Worm (Caenorhabditis elegans) whole organism, L3 larva: ENCODE data around the gene F45E12.5.

ENCODE experiments used
- daf-12 ChIP-seq: fragments of 150-350 bp; optimal IDR thresholded peaks from 2 replicates; lab custom pipeline; 2014; ENCODE audit warnings: missing biosample characterization, missing genetic modification reagents, missing genetic modification characterization
- egl-5 ChIP-seq: fragments of 150-350 bp; optimal IDR thresholded peaks from 2 replicates; lab custom pipeline; 2017; ENCODE audit warnings: missing biosample characterization, missing genetic modification reagents, missing genetic modification characterization, inconsistent platforms
- mdl-1 ChIP-seq: fragments of 150-350 bp; optimal IDR thresholded peaks from 2 replicates; lab custom pipeline; 2014; ENCODE audit warnings: missing biosample characterization, missing genetic modification characterization
- nhr-12 ChIP-seq: fragments of 150-350 bp; optimal IDR thresholded peaks from 2 replicates; lab custom pipeline; 2014; ENCODE audit warnings: missing biosample characterization, missing genetic modification characterization
- sea-2 ChIP-seq: fragments of 150-350 bp; sonication (generic microtip); optimal IDR thresholded peaks from 4 replicates; lab custom pipeline; 2014; ENCODE audit warnings: missing biosample characterization, missing genetic modification reagents, missing genetic modification characterization
- skn-1 ChIP-seq: fragments of 150-350 bp; optimal IDR thresholded peaks from 2 replicates; lab custom pipeline; 2014; ENCODE audit warnings: missing biosample characterization, missing genetic modification characterization
- unc-39 ChIP-seq: sonication (generic microtip); optimal IDR thresholded peaks from 4 replicates; lab custom pipeline; 2017; ENCODE audit warnings: missing biosample characterization, missing genetic modification characterization
- unc-62 ChIP-seq: fragments of 150-350 bp; sonication (generic microtip); optimal IDR thresholded peaks from 4 replicates; lab custom pipeline; 2014; ENCODE audit warnings: missing biosample characterization, missing genetic modification reagents, missing genetic modification characterization
- ztf-4 ChIP-seq: fragments of 150-350 bp; optimal IDR thresholded peaks from 2 replicates; lab custom pipeline; 2014; ENCODE audit warnings: missing biosample characterization, missing genetic modification characterization

DNA sequence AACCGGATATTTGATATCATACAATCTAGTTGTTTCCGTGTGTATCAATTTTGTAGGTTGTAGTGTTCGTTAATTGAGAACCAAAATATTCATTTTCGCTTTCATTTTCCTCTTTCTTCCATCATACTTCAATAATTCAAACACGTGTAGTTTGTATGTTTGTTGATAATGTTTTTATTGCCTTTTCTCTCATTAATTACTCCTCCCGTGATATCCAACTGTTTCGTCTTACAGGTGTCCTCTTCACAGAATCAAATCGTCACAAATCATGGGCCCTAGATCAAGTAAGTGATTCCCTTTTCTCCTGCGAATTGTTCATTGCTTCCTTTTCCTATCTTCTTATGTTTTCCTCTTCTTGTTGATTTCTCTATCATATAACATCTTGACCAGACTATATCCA lies 29.1 kb upstream of the F45E12.5 start, which contains the start of gene nhr-21:
- TF ChIP-seq mdl-1 (tag; lab: Kevin White, UChicago) (no peak), nhr-12 (tag; lab: Kevin White, UChicago) (no peak), unc-39 (no peak), skn-1 (tag; lab: Kevin White, UChicago) (no peak), daf-12 (no peak), unc-62 (GFP tag; lab: Kevin White, UChicago) (no peak), egl-5 (no peak), ztf-4 (tag; lab: Kevin White, UChicago) (no peak), sea-2 (no peak)
